Worm (Caenorhabditis elegans) whole organism, L4 larva: ENCODE data around the gene asp-6.

Experiments used
- aly-2 ChIP-seq: sonication (generic microtip); optimal IDR thresholded peaks from 2 replicates; lab custom pipeline; 2018; ENCODE audit warnings: missing biosample characterization, missing genetic modification characterization
- zag-1 ChIP-seq: fragments of 150-350 bp; optimal IDR thresholded peaks from 2 replicates; lab custom pipeline; 2014; ENCODE audit warnings: missing biosample characterization, missing genetic modification characterization

DNA sequence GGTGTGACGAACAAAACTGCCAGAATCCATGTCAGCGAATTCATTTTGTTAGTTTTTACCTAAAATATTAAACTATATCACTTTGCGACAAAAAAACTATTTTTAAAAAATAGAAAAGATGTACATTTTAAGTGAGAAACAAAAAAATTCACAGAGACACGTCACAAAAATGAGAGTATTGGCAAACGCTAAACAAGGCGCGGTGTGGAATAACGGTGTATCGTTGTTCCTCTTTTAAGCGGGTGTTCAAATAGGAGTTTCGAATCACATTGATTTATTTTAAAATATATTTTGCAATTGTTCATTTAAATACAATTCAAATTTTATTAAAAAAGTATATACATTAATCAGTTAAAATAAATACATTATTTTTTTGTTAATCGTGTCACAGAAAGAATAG is 33.8 kb upstream of the asp-6 start, which contains the start of gene sel-9:
- TF ChIP-seq aly-2 (tag; lab: Kevin White, UChicago) (no peak), zag-1 (tag; lab: Kevin White, UChicago) (no peak)
